Worm (Caenorhabditis elegans) whole organism, L1 larva: ENCODE measurements around the gene ndub-11.

Experiments
- C04F5.9 ChIP-seq: sonication (generic microtip); optimal IDR thresholded peaks from 2 replicates; lab custom pipeline; 2016; ENCODE audit warnings: missing genetic modification characterization, missing compliant biosample characterization
- F16B12.6 ChIP-seq: fragments of 150-350 bp; optimal IDR thresholded peaks from 2 replicates; lab custom pipeline; 2014; ENCODE audit warnings: missing biosample characterization, missing genetic modification characterization
- aly-2 ChIP-seq: fragments of 150-350 bp; optimal IDR thresholded peaks from 2 replicates; lab custom pipeline; 2014; ENCODE audit warnings: missing biosample characterization, missing genetic modification characterization
- ama-1 ChIP-seq: fragments of 150-350 bp; optimal IDR thresholded peaks from 2 replicates; lab custom pipeline; 2014
- blmp-1 ChIP-seq: fragments of 150-350 bp; optimal IDR thresholded peaks from 2 replicates; lab custom pipeline; 2014; ENCODE audit warnings: missing biosample characterization, missing genetic modification characterization
- ceh-63 ChIP-seq: fragments of 200-800 bp; sonication (Bioruptor generic); optimal IDR thresholded peaks from 2 replicates; lab custom pipeline; 2018; ENCODE audit warnings: mild to moderate bottlenecking, missing genetic modification characterization, missing compliant biosample characterization
- ceh-90 ChIP-seq: sonication (generic microtip); optimal IDR thresholded peaks from 2 replicates; lab custom pipeline; 2016; ENCODE audit warnings: missing genetic modification characterization, missing compliant biosample characterization
- dpl-1 ChIP-seq, 3 experiments: fragments of 150-350 bp in 2 of 3; sonication (generic microtip) in 1 of 3; optimal IDR thresholded peaks; 2 replicates each; lab custom pipeline; 2014 to 2017; ENCODE audit warnings: missing biosample characterization in 3 of 3, missing genetic modification characterization in 3 of 3, missing genetic modification reagents in 3 of 3
- dsc-1 ChIP-seq: sonication (generic microtip); optimal IDR thresholded peaks from 2 replicates; lab custom pipeline; 2016; ENCODE audit warnings: mild to moderate bottlenecking, missing genetic modification characterization, missing compliant biosample characterization
- efl-1 ChIP-seq, 4 experiments: fragments of 150-350 bp; optimal IDR thresholded peaks in 3 of 4; peaks in 1 of 4; 1 replicate in 1 of 4; 2 replicates in 3 of 4; lab custom pipeline; 2014; ENCODE audit warnings: missing biosample characterization in 2 of 4, missing genetic modification characterization in 2 of 4, missing genetic modification reagents in 2 of 4
- efl-3 ChIP-seq: fragments of 200-800 bp; sonication (Bioruptor generic); optimal IDR thresholded peaks from 2 replicates; lab custom pipeline; 2018; ENCODE audit warnings: mild to moderate bottlenecking, missing genetic modification characterization, missing compliant biosample characterization
- egl-13 ChIP-seq: sonication (generic microtip); optimal IDR thresholded peaks from 2 replicates; lab custom pipeline; 2016; ENCODE audit warnings: missing genotype, missing genetic modification reagents, missing genetic modification characterization, missing compliant biosample characterization
- egl-27 ChIP-seq, 2 experiments: fragments of 150-350 bp in 1 of 2; sonication (generic microtip); optimal IDR thresholded peaks; 3 replicates each; lab custom pipeline; 2017 to 2018; ENCODE audit warnings: missing biosample characterization in 2 of 2, missing genetic modification characterization in 2 of 2, missing genetic modification reagents in 2 of 2
- elt-2 ChIP-seq: sonication (generic microtip); optimal IDR thresholded peaks from 2 replicates; lab custom pipeline; 2016; ENCODE audit warnings: missing genetic modification characterization, mild to moderate bottlenecking, inconsistent platforms, missing compliant biosample characterization, missing genetic modification reagents
- elt-3 ChIP-seq, 6 experiments: fragments of 150-350 bp in 1 of 6; sonication (generic microtip); optimal IDR thresholded peaks; 2 replicates each; lab custom pipeline; 2017 to 2018; ENCODE audit warnings: missing biosample characterization in 6 of 6, missing genetic modification characterization in 6 of 6, inconsistent platforms in 1 of 6
- ets-5 ChIP-seq: fragments of 200-800 bp; sonication (Bioruptor generic); IDR thresholded peaks from 2 replicates; pipeline ENCODE4 v1.3.6; 2022; ENCODE audit warnings: missing genetic modification characterization, missing compliant biosample characterization
- fkh-4 ChIP-seq: sonication (generic microtip); optimal IDR thresholded peaks from 2 replicates; lab custom pipeline; 2016; ENCODE audit warnings: missing compliant biosample characterization, missing genetic modification characterization, borderline replicate concordance
- grh-1 ChIP-seq: fragments of 200-800 bp; sonication (Bioruptor generic); IDR thresholded peaks from 2 replicates; pipeline ENCODE4 v1.3.6; 2022; ENCODE audit warnings: missing genetic modification reagents, missing genetic modification characterization, missing compliant biosample characterization
- hpl-2 ChIP-seq: fragments of 150-350 bp; optimal IDR thresholded peaks from 2 replicates; lab custom pipeline; 2014; ENCODE audit warnings: missing biosample characterization, missing genetic modification reagents, missing genetic modification characterization
- irx-1 ChIP-seq: sonication (generic microtip); optimal IDR thresholded peaks from 2 replicates; lab custom pipeline; 2016; ENCODE audit warnings: missing genetic modification characterization, missing compliant biosample characterization
- isw-1 ChIP-seq: fragments of 200-800 bp; sonication (Bioruptor generic); IDR thresholded peaks from 2 replicates; pipeline ENCODE4 v1.3.6; 2022; ENCODE audit warnings: missing genetic modification characterization, missing compliant biosample characterization
- jun-1 ChIP-seq: fragments of 150-350 bp; optimal IDR thresholded peaks from 2 replicates; lab custom pipeline; 2014; ENCODE audit warnings: missing biosample characterization, missing genetic modification reagents, missing genetic modification characterization
- lin-14 ChIP-seq: fragments of 200-800 bp; sonication (Bioruptor generic); optimal IDR thresholded peaks from 2 replicates; lab custom pipeline; 2018; ENCODE audit warnings: mild to moderate bottlenecking, missing genetic modification characterization, moderate library complexity, missing compliant biosample characterization
- lin-39 ChIP-seq: fragments of 150-350 bp; optimal IDR thresholded peaks from 2 replicates; lab custom pipeline; 2014; ENCODE audit warnings: missing biosample characterization, missing genetic modification reagents, missing genetic modification characterization
- lir-3 ChIP-seq: sonication (generic microtip); optimal IDR thresholded peaks from 2 replicates; lab custom pipeline; 2016; ENCODE audit warnings: mild to moderate bottlenecking, missing genetic modification characterization, moderate library complexity, missing compliant biosample characterization; ENCODE audit not compliant: poor library complexity
- lsy-2 ChIP-seq, 2 experiments: fragments of 150-350 bp; optimal IDR thresholded peaks; 2 replicates each; lab custom pipeline; 2014; ENCODE audit warnings: missing biosample characterization in 2 of 2, missing genetic modification characterization in 2 of 2
- mab-9 ChIP-seq: fragments of 200-800 bp; sonication (Bioruptor generic); IDR thresholded peaks from 2 replicates; pipeline ENCODE4 v1.3.6; 2022; ENCODE audit warnings: missing genetic modification reagents, missing genetic modification characterization, missing compliant biosample characterization
- mdl-1 ChIP-seq, 2 experiments: fragments of 150-350 bp; optimal IDR thresholded peaks; 2 replicates each; lab custom pipeline; 2014 to 2017; ENCODE audit warnings: missing biosample characterization in 2 of 2, missing genetic modification characterization in 2 of 2, inconsistent platforms in 1 of 2
- nhr-11 ChIP-seq: fragments of 150-350 bp; optimal IDR thresholded peaks from 2 replicates; lab custom pipeline; 2014; ENCODE audit warnings: missing biosample characterization, missing genetic modification characterization
- nhr-12 ChIP-seq: sonication (generic microtip); optimal IDR thresholded peaks from 2 replicates; lab custom pipeline; 2017; ENCODE audit warnings: missing biosample characterization, missing genetic modification characterization
- nhr-19 ChIP-seq: fragments of 200-800 bp; sonication (Bioruptor generic); conservative IDR thresholded peaks from 2 replicates; pipeline ENCODE4 v1.3.6; 2022; ENCODE audit warnings: missing genetic modification characterization, missing compliant biosample characterization
- nhr-20 ChIP-seq: sonication (generic microtip); optimal IDR thresholded peaks from 2 replicates; lab custom pipeline; 2016; ENCODE audit warnings: mild to moderate bottlenecking, missing genetic modification characterization, missing compliant biosample characterization
- nhr-28 ChIP-seq: fragments of 150-350 bp; optimal IDR thresholded peaks from 2 replicates; lab custom pipeline; 2014; ENCODE audit warnings: missing biosample characterization, missing genetic modification characterization
- nhr-47 ChIP-seq: sonication (generic microtip); optimal IDR thresholded peaks from 2 replicates; lab custom pipeline; 2016; ENCODE audit warnings: mild to moderate bottlenecking, missing genetic modification characterization, moderate library complexity, missing compliant biosample characterization
- nhr-85 ChIP-seq: sonication (generic microtip); peaks from one replicate; lab custom pipeline; 2016; ENCODE audit warnings: missing genetic modification characterization, inconsistent platforms, missing compliant biosample characterization
- nhr-90 ChIP-seq: sonication (generic microtip); optimal IDR thresholded peaks from 2 replicates; lab custom pipeline; 2016; ENCODE audit warnings: mild to moderate bottlenecking, missing genetic modification characterization, missing compliant biosample characterization; ENCODE audit not compliant: poor library complexity
- pqm-1 ChIP-seq: sonication (generic microtip); optimal IDR thresholded peaks from 3 replicates; lab custom pipeline; 2017; ENCODE audit warnings: missing biosample characterization, missing genetic modification characterization
- rnt-1 ChIP-seq: sonication (generic microtip); optimal IDR thresholded peaks from 2 replicates; lab custom pipeline; 2016; ENCODE audit warnings: mild to moderate bottlenecking, missing genetic modification characterization, moderate library complexity, missing compliant biosample characterization
- skn-1 ChIP-seq: fragments of 150-350 bp; optimal IDR thresholded peaks from 2 replicates; lab custom pipeline; 2014; ENCODE audit warnings: missing biosample characterization, missing genetic modification characterization
- snu-23 ChIP-seq: sonication (generic microtip); optimal IDR thresholded peaks from 2 replicates; lab custom pipeline; 2016; ENCODE audit warnings: missing genetic modification characterization, missing compliant biosample characterization
- sox-4 ChIP-seq: sonication (generic microtip); optimal IDR thresholded peaks from 2 replicates; lab custom pipeline; 2016; ENCODE audit warnings: missing genetic modification characterization, missing compliant biosample characterization
- sup-37 ChIP-seq: fragments of 200-800 bp; sonication (Bioruptor generic); optimal IDR thresholded peaks from 2 replicates; lab custom pipeline; 2018; ENCODE audit warnings: mild to moderate bottlenecking, missing genetic modification characterization, missing compliant biosample characterization
- swsn-7 ChIP-seq: sonication (generic microtip); optimal IDR thresholded peaks from 2 replicates; lab custom pipeline; 2016; ENCODE audit warnings: missing genetic modification characterization, missing compliant biosample characterization
- unc-130 ChIP-seq: fragments of 150-350 bp; optimal IDR thresholded peaks from 2 replicates; lab custom pipeline; 2017; ENCODE audit warnings: missing biosample characterization, missing genetic modification characterization, inconsistent platforms
- unc-30 ChIP-seq: sonication (generic microtip); optimal IDR thresholded peaks from 2 replicates; lab custom pipeline; 2017; ENCODE audit warnings: missing biosample characterization, missing genetic modification characterization
- unc-86 ChIP-seq: sonication (generic microtip); optimal IDR thresholded peaks from 2 replicates; lab custom pipeline; 2016; ENCODE audit warnings: missing genetic modification characterization, missing compliant biosample characterization
- zag-1 ChIP-seq: fragments of 150-350 bp; optimal IDR thresholded peaks from 2 replicates; lab custom pipeline; 2014; ENCODE audit warnings: missing biosample characterization, missing genetic modification characterization
- zip-4 ChIP-seq: fragments of 200-800 bp; sonication (Bioruptor generic); optimal IDR thresholded peaks from 2 replicates; lab custom pipeline; 2018; ENCODE audit warnings: mild to moderate bottlenecking, missing genetic modification characterization, moderate library complexity, missing compliant biosample characterization
- ztf-11 ChIP-seq, 2 experiments: sonication (generic microtip); optimal IDR thresholded peaks; 2 replicates each; lab custom pipeline; 2016 to 2017; ENCODE audit warnings: missing genetic modification characterization in 2 of 2, missing biosample characterization in 1 of 2, missing compliant biosample characterization in 1 of 2

The ndub-11 gene

DNA sequence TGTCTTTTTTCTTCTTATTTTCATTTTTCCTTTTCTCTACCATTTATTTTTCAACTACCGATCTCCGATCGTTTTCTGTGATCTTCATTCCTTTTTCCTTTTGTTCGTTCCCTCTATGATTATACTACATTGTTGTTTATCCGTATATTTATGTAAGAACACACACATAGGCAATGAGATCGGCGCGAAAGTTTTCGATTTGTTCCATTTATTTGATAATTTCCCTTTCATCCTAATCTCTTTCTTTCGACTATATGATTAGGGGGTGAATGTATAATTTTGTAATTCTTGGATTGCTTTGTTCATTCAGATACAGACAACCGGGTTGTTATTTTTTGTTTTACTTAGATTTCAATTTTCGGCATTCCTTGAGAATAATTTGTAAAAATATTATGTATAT is 43.6 kb upstream of the ndub-11 start:
- TF ChIP-seq sox-4 (tag; lab: Kevin White, UChicago) (no peak), nhr-28 (tag; lab: Kevin White, UChicago) (no peak), F16B12.6 (tag; lab: Kevin White, UChicago) (no peak), blmp-1 (tag; lab: Kevin White, UChicago) (peak; percentile 85), mdl-1 (tag; optimal IDR thresholded peaks at IDR 0.05; lab: Kevin White, UChicago) (no peak), jun-1 (tag; lab: Kevin White, UChicago) (no peak), efl-1 (optimal IDR thresholded peaks at IDR 0.05; lab: Kevin White, UChicago) (no peak), efl-1 (GFP tag; optimal IDR thresholded peaks at IDR 0.05 in 1 of 2; lab: Kevin White, UChicago) (peak in 1 of 2 experiments; percentile 18), pqm-1 (tag; lab: Kevin White, UChicago) (no peak), rnt-1 (tag; lab: Kevin White, UChicago) (no peak), ets-5 (GFP tag; lab: Robert Waterston, UW) (no peak)

DNA sequence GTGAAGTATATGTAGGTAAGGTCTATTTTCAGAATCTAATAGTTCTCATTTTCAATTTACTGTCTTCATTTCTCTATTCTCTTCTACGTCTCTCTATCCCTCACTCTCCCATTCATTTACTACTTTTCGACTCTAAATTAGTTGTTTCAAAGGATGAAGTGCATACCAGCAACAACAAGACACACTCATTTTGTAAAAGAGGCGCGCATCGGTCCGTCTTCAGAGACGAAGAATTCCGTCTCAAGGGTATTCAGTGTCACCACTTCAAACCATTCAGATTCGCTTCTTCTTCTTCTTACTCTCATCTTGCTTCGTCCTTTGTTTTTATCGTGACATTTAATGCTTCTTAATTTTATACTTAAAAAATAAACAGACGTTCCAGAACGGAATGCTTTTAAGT is 41.3 kb upstream of the ndub-11 start:
- TF ChIP-seq nhr-85 (tag; lab: Kevin White, UChicago) = peak; percentile 75
- peak; percentile 51 for TF ChIP-seq lin-14 (GFP tag; lab: Kevin White, UChicago)
- no peak for TF ChIP-seq egl-13 (tag; lab: Kevin White, UChicago)
- peak; percentile 7 for TF ChIP-seq blmp-1 (tag; lab: Kevin White, UChicago)

DNA sequence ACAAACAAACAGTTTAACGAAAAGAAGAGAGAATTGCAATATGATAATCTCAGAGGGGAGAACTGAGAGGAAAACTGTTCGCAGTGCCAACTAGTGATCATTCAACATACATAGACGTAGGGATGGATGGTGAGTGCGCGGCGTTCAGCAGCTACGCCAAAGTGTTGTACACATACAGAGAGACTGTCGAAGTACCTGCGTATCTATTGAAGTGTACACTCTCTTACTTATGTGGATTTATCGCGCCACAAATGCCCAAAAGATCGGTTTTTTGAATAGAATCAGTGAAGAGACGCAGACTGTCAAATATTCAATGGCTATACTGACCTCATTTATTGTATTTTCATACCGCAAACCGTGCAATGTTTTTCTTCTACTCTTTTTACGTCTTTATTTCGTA is 40.2 kb upstream of the ndub-11 start:
- TF ChIP-seq elt-2 (tag; lab: Kevin White, UChicago) (no peak), rnt-1 (tag; lab: Kevin White, UChicago) (no peak), hpl-2 (GFP tag; lab: Kevin White, UChicago) (no peak), ceh-90 (tag; lab: Kevin White, UChicago) (no peak), fkh-4 (tag; lab: Kevin White, UChicago) (no peak), dsc-1 (tag; lab: Kevin White, UChicago) (no peak), C04F5.9 (tag; lab: Kevin White, UChicago) (no peak), nhr-19 (GFP tag; lab: Robert Waterston, UW) (no peak), aly-2 (tag; lab: Kevin White, UChicago) (no peak), irx-1 (tag; lab: Kevin White, UChicago) (no peak), swsn-7 (no peak), elt-3 (tag; optimal IDR thresholded peaks at IDR 0.05; lab: Kevin White, UChicago) (peak in 2 of 6 experiments; percentile 11 to 48), F16B12.6 (tag; lab: Kevin White, UChicago) (no peak), egl-27 (tag; optimal IDR thresholded peaks at IDR 0.05; lab: Kevin White, UChicago) (no peak), grh-1 (GFP tag; lab: Robert Waterston, UW) (no peak), egl-13 (tag; lab: Kevin White, UChicago) (no peak), nhr-20 (tag; lab: Kevin White, UChicago) (peak; percentile 19), nhr-12 (tag; lab: Kevin White, UChicago) (no peak), efl-3 (GFP tag; lab: Kevin White, UChicago) (no peak), snu-23 (peak; percentile 36), unc-86 (tag; lab: Kevin White, UChicago) (no peak), dpl-1 (GFP tag; optimal IDR thresholded peaks at IDR 0.05; lab: Kevin White, UChicago) (no peak), ama-1 (no peak), ceh-63 (GFP tag; lab: Kevin White, UChicago) (no peak), sup-37 (GFP tag; lab: Kevin White, UChicago) (no peak), lin-39 (no peak), lsy-2 (tag; optimal IDR thresholded peaks at IDR 0.05; lab: Kevin White, UChicago) (peak in 1 of 2 experiments; percentile 14), nhr-28 (tag; lab: Kevin White, UChicago) (no peak), nhr-90 (no peak), nhr-47 (tag; lab: Kevin White, UChicago) (no peak), skn-1 (peak; percentile 10), ztf-11 (tag; optimal IDR thresholded peaks at IDR 0.05; lab: Kevin White, UChicago) (no peak), nhr-11 (tag; lab: Kevin White, UChicago) (no peak), lir-3 (tag; lab: Kevin White, UChicago) (no peak), mab-9 (GFP tag; lab: Robert Waterston, UW) (no peak), unc-30 (no peak), zag-1 (tag; lab: Kevin White, UChicago) (no peak), zip-4 (no peak), isw-1 (no peak), unc-130 (tag; lab: Kevin White, UChicago) (no peak)
